Worm (Caenorhabditis elegans): ENCODE data around the gene C07E3.3.

The C07E3.3 gene

ce11 chrII:10309337-10309736 is 48.0 kb downstream of the C07E3.3 start, which contains the start of gene ZK970.8:
ZK970.8 (plus strand) TSS chrII:10309637.
- TF ChIP-seq ceh-45 (GFP tag; IDR thresholded peaks at IDR 0.05) = no peak
- TF ChIP-seq F13H6.1 (tag; optimal IDR thresholded peaks at IDR 0.05) = no peak
- TF ChIP-seq che-1 (tag; optimal IDR thresholded peaks at IDR 0.05) = no peak
- TF ChIP-seq T23F11.4 (GFP tag; optimal IDR thresholded peaks at IDR 0.05) = no peak

ce11 chrII:10308726-10309125 is 48.6 kb downstream of the C07E3.3 start, which contains the start of gene gcy-4:
gcy-4 (minus strand) TSS chrII:10308826.
- TF ChIP-seq eyg-1 (tag; optimal IDR thresholded peaks at IDR 0.05) (no peak), sox-4 (tag; optimal IDR thresholded peaks at IDR 0.05) (no peak), pha-2 (tag; optimal IDR thresholded peaks at IDR 0.05) (no peak), pax-1 (tag; optimal IDR thresholded peaks at IDR 0.05) (no peak)

- peak; percentile 5 for TF ChIP-seq gmeb-2 (tag; optimal IDR thresholded peaks at IDR 0.05)
- TF ChIP-seq ceh-45 (GFP tag; IDR thresholded peaks at IDR 0.05) = 0 out of 2 replicates have a peak, but pooled peaks have one; percentile 8
These were observed 52.6 kb downstream of the C07E3.3 start for ce11 chrII:10304736-10305135.

ce11 chrII:10303663-10304115 is 53.6 kb downstream of the C07E3.3 start, which contains the start of gene vha-9:
vha-9 (minus strand) TSS chrII:10303713.
- TF ChIP-seq pag-3 (tag; optimal IDR thresholded peaks at IDR 0.05; ENCODE audit: borderline replicate concordance) = no peak
- TF ChIP-seq eyg-1 (tag; optimal IDR thresholded peaks at IDR 0.05) = no peak
- no peak for TF ChIP-seq pqm-1 (tag; optimal IDR thresholded peaks at IDR 0.05)
- TF ChIP-seq ceh-2 (tag; optimal IDR thresholded peaks at IDR 0.05) = peak; percentile 17
- TF ChIP-seq tbx-7 (tag; optimal IDR thresholded peaks at IDR 0.05) = no peak
- TF ChIP-seq mec-3 (tag; optimal IDR thresholded peaks at IDR 0.05; ENCODE audit: borderline replicate concordance) = no peak
- TF ChIP-seq fax-1 (tag; optimal IDR thresholded peaks at IDR 0.05) = peak; percentile 5
- peak; percentile 22 for TF ChIP-seq lin-11 (tag; optimal IDR thresholded peaks at IDR 0.05)
- TF ChIP-seq hlh-8 (tag; optimal IDR thresholded peaks at IDR 0.05) = no peak
- TF ChIP-seq ttx-3 (tag; optimal IDR thresholded peaks at IDR 0.05) = no peak
- TF ChIP-seq che-1 (tag; optimal IDR thresholded peaks at IDR 0.05) = no peak
- no peak for TF ChIP-seq syd-9 (tag; optimal IDR thresholded peaks at IDR 0.05)
- no peak for TF ChIP-seq madf-2 (tag; optimal IDR thresholded peaks at IDR 0.05)
- no peak for TF ChIP-seq ceh-30 (tag; optimal IDR thresholded peaks at IDR 0.05)
- TF ChIP-seq ama-1 (optimal IDR thresholded peaks at IDR 0.05) = no peak
- no peak for TF ChIP-seq rnt-1 (tag; optimal IDR thresholded peaks at IDR 0.05)
- no peak for TF ChIP-seq hlh-13 (GFP tag; optimal IDR thresholded peaks at IDR 0.05)
- TF ChIP-seq sox-2 (GFP tag; IDR thresholded peaks at IDR 0.05) = no peak
- TF ChIP-seq pat-9 (tag; optimal IDR thresholded peaks at IDR 0.05) = no peak
- TF ChIP-seq hlh-15 (tag; optimal IDR thresholded peaks at IDR 0.05) = no peak
- no peak for TF ChIP-seq Y22D7AL.16 (tag; optimal IDR thresholded peaks at IDR 0.05)
- TF ChIP-seq ref-2 (tag; optimal IDR thresholded peaks at IDR 0.05) = no peak
- TF ChIP-seq zip-5 (tag; optimal IDR thresholded peaks at IDR 0.05) = no peak
- TF ChIP-seq pros-1 (tag; optimal IDR thresholded peaks at IDR 0.05) = no peak
- no peak for TF ChIP-seq odd-2 (tag; optimal IDR thresholded peaks at IDR 0.05)
- TF ChIP-seq T23F11.4 (GFP tag; optimal IDR thresholded peaks at IDR 0.05) = no peak
- TF ChIP-seq ceh-9 (tag; optimal IDR thresholded peaks at IDR 0.05) = no peak
- TF ChIP-seq ceh-22 (tag; optimal IDR thresholded peaks at IDR 0.05) = no peak
- TF ChIP-seq ceh-31 (tag; optimal IDR thresholded peaks at IDR 0.05) = peak; percentile 51
- TF ChIP-seq ahr-1 (tag; optimal IDR thresholded peaks at IDR 0.05) = no peak
- no peak for TF ChIP-seq ceh-18 (tag; optimal IDR thresholded peaks at IDR 0.05)
- no peak for TF ChIP-seq elt-4 (tag; optimal IDR thresholded peaks at IDR 0.05)
- TF ChIP-seq nhr-11 (tag; optimal IDR thresholded peaks at IDR 0.05) = no peak
- TF ChIP-seq hlh-30 (tag; optimal IDR thresholded peaks at IDR 0.05; ENCODE audit: insufficient read depth) = no peak
- TF ChIP-seq fkh-10 (GFP tag; optimal IDR thresholded peaks at IDR 0.05) = no peak
- no peak for TF ChIP-seq ceh-34 (tag; optimal IDR thresholded peaks at IDR 0.05)
- no peak for TF ChIP-seq C38D4.7 (GFP tag; optimal IDR thresholded peaks at IDR 0.05)
- no peak for TF ChIP-seq K09A11.1 (tag; optimal IDR thresholded peaks at IDR 0.05; ENCODE audit: insufficient read depth)
- TF ChIP-seq ceh-48 (tag; optimal IDR thresholded peaks at IDR 0.05) = peak; percentile 31
- TF ChIP-seq unc-42 (tag; optimal IDR thresholded peaks at IDR 0.05) = peak; percentile 78
- TF ChIP-seq dve-1 (tag; optimal IDR thresholded peaks at IDR 0.05) = no peak
- TF ChIP-seq sox-4 (tag; optimal IDR thresholded peaks at IDR 0.05) = no peak
